Worm (Caenorhabditis elegans) whole organism, L4/young adult: ENCODE results near the gene vnut-1.

Experiments used
- W03F9.2 ChIP-seq: fragments of 150-350 bp; optimal IDR thresholded peaks from 2 replicates; lab custom pipeline; 2014; ENCODE audit warnings: missing biosample characterization, missing genetic modification characterization
- dao-5 ChIP-seq: sonication (generic microtip); optimal IDR thresholded peaks from 2 replicates; lab custom pipeline; 2016; ENCODE audit warnings: missing genotype, missing genetic modification characterization, moderate library complexity, missing compliant biosample characterization
- him-1 ChIP-seq: sonication (generic microtip); optimal IDR thresholded peaks from 2 replicates; lab custom pipeline; 2016; ENCODE audit warnings: missing genotype, missing genetic modification reagents, missing genetic modification characterization, missing compliant biosample characterization

ce11 chrII:14483813-14484212 is 5.8 kb upstream of the vnut-1 start:
- TF ChIP-seq him-1 (tag; lab: Kevin White, UChicago) (no peak), dao-5 (no peak), W03F9.2 (no peak)
